Worm (Caenorhabditis elegans): ENCODE results near the gene F11A5.9.

Gene F11A5.9

ce11 chrV:16214505-16214904 is at the start of gene F11A5.9:
Gene F11A5.9, plus strand, starts transcription at chrV:16214890.
- TF ChIP-seq W03F9.2 (tag; optimal IDR thresholded peaks at IDR 0.05) (no peak), him-1 (tag; optimal IDR thresholded peaks at IDR 0.05) (no peak), dao-5 (tag; optimal IDR thresholded peaks at IDR 0.05) (no peak)

ce11 chrV:16165936-16166335 is 48.8 kb upstream of the F11A5.9 start, which contains the start of gene str-108:
Gene str-108, plus strand, starts transcription at chrV:16166236.
- no peak for TF ChIP-seq him-1 (tag; optimal IDR thresholded peaks at IDR 0.05)
- no peak for TF ChIP-seq dao-5 (tag; optimal IDR thresholded peaks at IDR 0.05)

ce11 chrV:16169026-16169425 is 45.7 kb upstream of the F11A5.9 start, which contains the start of gene str-111:
Gene str-111, minus strand, starts transcription at chrV:16169126.
- TF ChIP-seq W03F9.2 (tag; optimal IDR thresholded peaks at IDR 0.05) (no peak), dao-5 (tag; optimal IDR thresholded peaks at IDR 0.05) (no peak), him-1 (tag; optimal IDR thresholded peaks at IDR 0.05) (no peak)

ce11 chrV:16171721-16172120 is 43.0 kb upstream of the F11A5.9 start, which contains the start of gene K05D4.9:
Gene K05D4.9, minus strand, starts transcription at chrV:16171821.
- no peak for TF ChIP-seq him-1 (tag; optimal IDR thresholded peaks at IDR 0.05)
- TF ChIP-seq W03F9.2 (tag; optimal IDR thresholded peaks at IDR 0.05) = no peak
- TF ChIP-seq dao-5 (tag; optimal IDR thresholded peaks at IDR 0.05) = no peak

- TF ChIP-seq W03F9.2 (tag; optimal IDR thresholded peaks at IDR 0.05) (no peak), dao-5 (tag; optimal IDR thresholded peaks at IDR 0.05) (no peak), him-1 (tag; optimal IDR thresholded peaks at IDR 0.05) (no peak)
Observed at ce11 chrV:16174109-16174508, 40.6 kb upstream of the F11A5.9 start.

ce11 chrV:16175227-16175626 is 39.5 kb upstream of the F11A5.9 start:
- TF ChIP-seq W03F9.2 (tag; optimal IDR thresholded peaks at IDR 0.05) (no peak), dao-5 (tag; optimal IDR thresholded peaks at IDR 0.05) (no peak), him-1 (tag; optimal IDR thresholded peaks at IDR 0.05) (no peak)

- TF ChIP-seq W03F9.2 (tag; optimal IDR thresholded peaks at IDR 0.05) (no peak), him-1 (tag; optimal IDR thresholded peaks at IDR 0.05) (no peak)
Observed at ce11 chrV:16175757-16176156, 38.9 kb upstream of the F11A5.9 start, which contains the start of gene cyp-33D1. Gene cyp-33D1, minus strand, starts transcription at chrV:16175857.

ce11 chrV:16180350-16180749 is 34.3 kb upstream of the F11A5.9 start, which contains the start of gene str-106:
Gene str-106, plus strand, starts transcription at chrV:16180650.
- TF ChIP-seq dao-5 (tag; optimal IDR thresholded peaks at IDR 0.05) (no peak), W03F9.2 (tag; optimal IDR thresholded peaks at IDR 0.05) (no peak), him-1 (tag; optimal IDR thresholded peaks at IDR 0.05) (no peak)

ce11 chrV:16182110-16182509 is 32.6 kb upstream of the F11A5.9 start, which contains the start of gene srz-13:
Gene srz-13, plus strand, starts transcription at chrV:16182410.
- TF ChIP-seq dao-5 (tag; optimal IDR thresholded peaks at IDR 0.05) = no peak
- no peak for TF ChIP-seq W03F9.2 (tag; optimal IDR thresholded peaks at IDR 0.05)
- no peak for TF ChIP-seq him-1 (tag; optimal IDR thresholded peaks at IDR 0.05)

ce11 chrV:16182918-16183317 is 31.8 kb upstream of the F11A5.9 start, which contains the start of gene srh-277:
Gene srh-277, plus strand, starts transcription at chrV:16183218.
- TF ChIP-seq dao-5 (tag; optimal IDR thresholded peaks at IDR 0.05) (no peak), W03F9.2 (tag; optimal IDR thresholded peaks at IDR 0.05) (no peak)

ce11 chrV:16183357-16183756 is 31.3 kb upstream of the F11A5.9 start, which contains the start of gene srz-14:
Gene srz-14, plus strand, starts transcription at chrV:16183657.
- no peak for TF ChIP-seq dao-5 (tag; optimal IDR thresholded peaks at IDR 0.05)
- TF ChIP-seq W03F9.2 (tag; optimal IDR thresholded peaks at IDR 0.05) = no peak
- no peak for TF ChIP-seq him-1 (tag; optimal IDR thresholded peaks at IDR 0.05)

- TF ChIP-seq dao-5 (tag; optimal IDR thresholded peaks at IDR 0.05) (no peak), W03F9.2 (tag; optimal IDR thresholded peaks at IDR 0.05) (no peak), him-1 (tag; optimal IDR thresholded peaks at IDR 0.05) (no peak)
Observed at ce11 chrV:16190485-16190884, 24.2 kb upstream of the F11A5.9 start, which contains the start of gene srh-281. Gene srh-281, plus strand, starts transcription at chrV:16190785.

- TF ChIP-seq him-1 (tag; optimal IDR thresholded peaks at IDR 0.05) (no peak), dao-5 (tag; optimal IDR thresholded peaks at IDR 0.05) (no peak), W03F9.2 (tag; optimal IDR thresholded peaks at IDR 0.05) (no peak)
Observed at ce11 chrV:16192114-16192513, 22.6 kb upstream of the F11A5.9 start, which contains the start of gene srh-279. Gene srh-279, plus strand, starts transcription at chrV:16192414.

- TF ChIP-seq W03F9.2 (tag; optimal IDR thresholded peaks at IDR 0.05) (no peak), dao-5 (tag; optimal IDR thresholded peaks at IDR 0.05) (no peak), him-1 (tag; optimal IDR thresholded peaks at IDR 0.05) (no peak)
Observed at ce11 chrV:16194639-16195038, 20.1 kb upstream of the F11A5.9 start, which contains the start of gene rabr-4. Gene rabr-4, plus strand, starts transcription at chrV:16194939.

ce11 chrV:16195379-16195778 is 19.3 kb upstream of the F11A5.9 start, which contains the start of gene rabr-3:
Gene rabr-3, plus strand, starts transcription at chrV:16195679.
- TF ChIP-seq him-1 (tag; optimal IDR thresholded peaks at IDR 0.05) (no peak), W03F9.2 (tag; optimal IDR thresholded peaks at IDR 0.05) (no peak), dao-5 (tag; optimal IDR thresholded peaks at IDR 0.05) (no peak)
